Fruit fly (Drosophila melanogaster) whole organism, embryonic: ENCODE results near the gene CG11920.

Experiments used
- Adf1 ChIP-seq: fragments of 200-800 bp; sonication (Bioruptor generic); IDR thresholded peaks from 2 replicates; pipeline ENCODE4 v1.3.6; 2022; ENCODE audit warnings: missing biosample characterization, missing genetic modification characterization
- B-H1 ChIP-seq: fragments of 200-800 bp; sonication (Bioruptor generic); IDR thresholded peaks from 3 replicates; pipeline ENCODE4 v1.3.6; 2022; ENCODE audit warnings: missing biosample characterization, missing genetic modification characterization
- Bgb ChIP-seq: fragments of 200-800 bp; sonication (Bioruptor generic); IDR thresholded peaks from 2 replicates; pipeline ENCODE4 v1.3.6; 2022; ENCODE audit warnings: missing biosample characterization, missing genetic modification characterization; ENCODE audit not compliant: partially characterized antibody
- BtbVII ChIP-seq: fragments of 200-800 bp; sonication (Bioruptor generic); optimal IDR thresholded peaks from 3 replicates; lab custom pipeline; 2017; ENCODE audit warnings: missing biosample characterization, mild to moderate bottlenecking, missing genetic modification characterization
- CG10147 ChIP-seq: fragments of 200-800 bp; sonication (Bioruptor generic); optimal IDR thresholded peaks from 2 replicates; lab custom pipeline; 2019; ENCODE audit warnings: missing biosample characterization, mild to moderate bottlenecking, missing genetic modification characterization, moderate library complexity
- CG10543 ChIP-seq: fragments of 200-800 bp; sonication (Bioruptor generic); optimal IDR thresholded peaks from 3 replicates; lab custom pipeline; 2017; ENCODE audit warnings: missing biosample characterization, mild to moderate bottlenecking, missing genetic modification characterization, moderate library complexity
- CG10654 ChIP-seq: fragments of 200-800 bp; sonication (Bioruptor generic); optimal IDR thresholded peaks from 2 replicates; lab custom pipeline; 2016; ENCODE audit warnings: missing biosample characterization, missing genetic modification characterization
- CG12236 ChIP-seq: fragments of 200-800 bp; sonication (Bioruptor generic); optimal IDR thresholded peaks from 2 replicates; lab custom pipeline; 2016; ENCODE audit warnings: missing biosample characterization, missing genetic modification characterization
- CG13287 ChIP-seq: fragments of 200-800 bp; sonication (Bioruptor generic); IDR thresholded peaks from 2 replicates; pipeline ENCODE4 v1.3.6; 2022; ENCODE audit warnings: missing biosample characterization, missing genetic modification characterization; ENCODE audit not compliant: partially characterized antibody
- CG13624 ChIP-seq: fragments of 200-800 bp; sonication (Bioruptor generic); optimal IDR thresholded peaks from 2 replicates; lab custom pipeline; 2016; ENCODE audit warnings: missing biosample characterization, missing genetic modification characterization
- CG17328 ChIP-seq: fragments of 200-800 bp; sonication (Bioruptor generic); IDR thresholded peaks from 2 replicates; pipeline ENCODE4 v1.3.6; 2022; ENCODE audit warnings: missing biosample characterization, missing genetic modification characterization
- CG17612 ChIP-seq: fragments of 200-800 bp; sonication (Bioruptor generic); IDR thresholded peaks from 2 replicates; pipeline ENCODE4 v1.3.6; 2022; ENCODE audit warnings: missing biosample characterization, missing genetic modification characterization
- CG18764 ChIP-seq: fragments of 200-800 bp; sonication (Bioruptor generic); optimal IDR thresholded peaks from 3 replicates; lab custom pipeline; 2016; ENCODE audit warnings: missing biosample characterization, missing genetic modification characterization
- CG2712 ChIP-seq: fragments of 200-800 bp; optimal IDR thresholded peaks from 3 replicates; lab custom pipeline; 2019; ENCODE audit warnings: missing biosample characterization, mild to moderate bottlenecking, missing genetic modification characterization, moderate library complexity
- CG32772 ChIP-seq: fragments of 200-800 bp; sonication (Bioruptor generic); IDR thresholded peaks from 2 replicates; pipeline ENCODE4 v1.3.6; 2022; ENCODE audit warnings: missing biosample characterization, missing genetic modification characterization
- CG4404 ChIP-seq: fragments of 200-800 bp; sonication (Bioruptor generic); IDR thresholded peaks from 2 replicates; pipeline ENCODE4 v1.3.6; 2022; ENCODE audit warnings: missing biosample characterization, missing genetic modification characterization
- CG4820 ChIP-seq: fragments of 200-800 bp; sonication (Bioruptor generic); optimal IDR thresholded peaks from 3 replicates; lab custom pipeline; 2016; ENCODE audit warnings: missing biosample characterization, missing genetic modification characterization
- CG8478 ChIP-seq: fragments of >200 bp; optimal IDR thresholded peaks from 2 replicates; lab custom pipeline; 2018
- CG8924 ChIP-seq: fragments of 200-800 bp; optimal IDR thresholded peaks from 3 replicates; lab custom pipeline; 2019; ENCODE audit warnings: missing biosample characterization, mild to moderate bottlenecking, missing genetic modification characterization, moderate library complexity
- CG9876 ChIP-seq: fragments of 200-800 bp; sonication (Bioruptor generic); optimal IDR thresholded peaks from 2 replicates; lab custom pipeline; 2016; ENCODE audit warnings: missing biosample characterization, missing genetic modification characterization
- Camta ChIP-seq: fragments of 200-800 bp; sonication (Bioruptor generic); optimal IDR thresholded peaks from 2 replicates; lab custom pipeline; 2016; ENCODE audit warnings: missing biosample characterization, missing genetic modification characterization
- Chrac-16 ChIP-seq: fragments of 200-800 bp; sonication (Bioruptor generic); optimal IDR thresholded peaks from 3 replicates; lab custom pipeline; 2016; ENCODE audit warnings: missing biosample characterization, missing genetic modification characterization
- Dad ChIP-seq: fragments of 200-800 bp; sonication (Bioruptor generic); optimal IDR thresholded peaks from 3 replicates; lab custom pipeline; 2016; ENCODE audit warnings: missing biosample characterization, missing genetic modification characterization
- Dfd ChIP-seq, 2 experiments: fragments of >200 bp; optimal IDR thresholded peaks; 2 replicates each; lab custom pipeline; 2017; ENCODE audit warnings: missing biosample characterization in 2 of 2, missing genetic modification characterization in 2 of 2
- Dref ChIP-seq: fragments of 200-800 bp; sonication (Bioruptor generic); IDR thresholded peaks from 2 replicates; pipeline ENCODE4 v1.3.6; 2022; ENCODE audit warnings: missing biosample characterization, missing genetic modification characterization
- ERR ChIP-seq: fragments of 200-800 bp; sonication (Bioruptor generic); optimal IDR thresholded peaks from 2 replicates; lab custom pipeline; 2016; ENCODE audit warnings: missing biosample characterization, missing genetic modification characterization
- HLHmδ ChIP-seq: fragments of 200-800 bp; sonication (Bioruptor generic); optimal IDR thresholded peaks from 2 replicates; lab custom pipeline; 2018; ENCODE audit warnings: missing biosample characterization, mild to moderate bottlenecking, missing genetic modification characterization, moderate library complexity
- Hand ChIP-seq: fragments of 200-800 bp; sonication (Bioruptor generic); optimal IDR thresholded peaks from 2 replicates; lab custom pipeline; 2017; ENCODE audit warnings: mild to moderate bottlenecking, missing biosample characterization, missing genetic modification reagents, missing genetic modification characterization
- Hr51 ChIP-seq, 2 experiments: fragments of 200-800 bp; sonication (Bioruptor generic); optimal IDR thresholded peaks; 2 replicates in 1 of 2; 3 replicates in 1 of 2; lab custom pipeline; 2016 to 2018; ENCODE audit warnings: missing biosample characterization in 2 of 2, missing genetic modification characterization in 2 of 2, mild to moderate bottlenecking in 1 of 2, moderate library complexity in 1 of 2
- MESR4 ChIP-seq: fragments of 200-800 bp; sonication (Bioruptor generic); optimal IDR thresholded peaks from 2 replicates; lab custom pipeline; 2018; ENCODE audit warnings: missing biosample characterization, mild to moderate bottlenecking, missing genetic modification characterization, moderate library complexity
- Max ChIP-seq: fragments of 200-800 bp; sonication (Bioruptor generic); optimal IDR thresholded peaks from 2 replicates; lab custom pipeline; 2016; ENCODE audit warnings: missing biosample characterization, mild to moderate bottlenecking, missing genetic modification characterization
- Ravus ChIP-seq: fragments of 200-800 bp; sonication (Bioruptor generic); IDR thresholded peaks from 2 replicates; pipeline ENCODE4 v1.3.6; 2022; ENCODE audit warnings: missing biosample characterization, missing genetic modification characterization
- Vsx1 ChIP-seq: fragments of 200-800 bp; sonication (Bioruptor generic); optimal IDR thresholded peaks from 2 replicates; lab custom pipeline; 2017; ENCODE audit warnings: missing biosample characterization, mild to moderate bottlenecking, missing genetic modification characterization, missing genetic modification reagents
- ap ChIP-seq: fragments of 200-800 bp; sonication (Bioruptor generic); IDR thresholded peaks from 2 replicates; pipeline ENCODE4 v1.3.6; 2022; ENCODE audit warnings: missing biosample characterization, missing genetic modification characterization
- ato ChIP-seq: fragments of 200-800 bp; sonication (Bioruptor generic); IDR thresholded peaks from 2 replicates; pipeline ENCODE4 v1.3.6; 2022; ENCODE audit warnings: missing biosample characterization, missing genetic modification characterization; ENCODE audit not compliant: partially characterized antibody
- bcd ChIP-seq: fragments of 200-800 bp; sonication (Bioruptor generic); optimal IDR thresholded peaks from 2 replicates; lab custom pipeline; 2017; ENCODE audit warnings: missing biosample characterization, mild to moderate bottlenecking, missing genetic modification characterization
- corto ChIP-seq: fragments of 200-800 bp; sonication (Bioruptor generic); optimal IDR thresholded peaks from 2 replicates; lab custom pipeline; 2016; ENCODE audit warnings: missing biosample characterization, mild to moderate bottlenecking, missing genetic modification characterization, moderate library complexity
- danr ChIP-seq: fragments of 200-800 bp; sonication (Bioruptor generic); IDR thresholded peaks from 2 replicates; pipeline ENCODE4 v1.3.6; 2022; ENCODE audit warnings: missing biosample characterization, missing genetic modification characterization
- ewg ChIP-seq: fragments of 200-800 bp; sonication (Bioruptor generic); optimal IDR thresholded peaks from 3 replicates; lab custom pipeline; 2017; ENCODE audit warnings: mild to moderate bottlenecking, missing biosample characterization, missing genetic modification reagents, missing genetic modification characterization
- gem ChIP-seq: fragments of 200-800 bp; sonication (Bioruptor generic); optimal IDR thresholded peaks from 2 replicates; lab custom pipeline; 2019; ENCODE audit warnings: missing biosample characterization, mild to moderate bottlenecking, missing genetic modification characterization, moderate library complexity
- h ChIP-seq: fragments of >200 bp; optimal IDR thresholded peaks from 2 replicates; lab custom pipeline; 2017
- insv ChIP-seq, 2 experiments: fragments of 200-800 bp; sonication (Bioruptor generic); optimal IDR thresholded peaks; 3 replicates each; lab custom pipeline; 2016 to 2018; ENCODE audit warnings: missing biosample characterization in 2 of 2, missing genetic modification characterization in 2 of 2
- maf-S ChIP-seq: fragments of 200-800 bp; sonication (Bioruptor generic); optimal IDR thresholded peaks from 2 replicates; lab custom pipeline; 2016; ENCODE audit warnings: missing biosample characterization, missing genetic modification characterization
- mam ChIP-seq: fragments of 200-800 bp; sonication (Bioruptor generic); optimal IDR thresholded peaks from 3 replicates; lab custom pipeline; 2016; ENCODE audit warnings: missing biosample characterization, missing genetic modification characterization
- nmo ChIP-seq: fragments of 200-800 bp; sonication (Bioruptor generic); optimal IDR thresholded peaks from 2 replicates; lab custom pipeline; 2018; ENCODE audit warnings: missing biosample characterization, mild to moderate bottlenecking, missing genetic modification characterization, moderate library complexity
- pita ChIP-seq: fragments of 200-800 bp; sonication (Bioruptor generic); optimal IDR thresholded peaks from 2 replicates; lab custom pipeline; 2017; ENCODE audit warnings: missing biosample characterization, mild to moderate bottlenecking, missing genetic modification characterization
- sc ChIP-seq, 3 experiments: fragments of >200 bp in 2 of 3; fragments of 200-800 bp in 1 of 3; sonication (Bioruptor generic) in 1 of 3; optimal IDR thresholded peaks; 2 replicates in 2 of 3; 3 replicates in 1 of 3; lab custom pipeline; 2017; ENCODE audit warnings: mild to moderate bottlenecking in 1 of 3, missing biosample characterization in 1 of 3, missing genetic modification characterization in 1 of 3, missing genetic modification reagents in 1 of 3
- sens ChIP-seq: fragments of 200-800 bp; sonication (Bioruptor generic); peaks from one replicate; lab custom pipeline; 2016; ENCODE audit warnings: missing biosample characterization, missing genetic modification characterization
- tin ChIP-seq: fragments of 200-800 bp; sonication (Bioruptor generic); optimal IDR thresholded peaks from 3 replicates; lab custom pipeline; 2016; ENCODE audit warnings: missing biosample characterization, missing genetic modification characterization
- zfh2 ChIP-seq: fragments of 200-800 bp; sonication (Bioruptor generic); optimal IDR thresholded peaks from 2 replicates; lab custom pipeline; 2016; ENCODE audit warnings: missing biosample characterization, missing genetic modification characterization

The CG11920 gene

dm6 chr3R:25024895-25025557, 49.7 kb upstream of the CG11920 start, which contains the start of the genes EMC6 and Hr96 (continued):
- TF ChIP-seq BtbVII, result peak; percentile 83
- TF ChIP-seq B-H1 (GFP tag; lab: Robert Waterston, UW), result peak; percentile 90
- TF ChIP-seq CG4820 (GFP tag; lab: Kevin White, UChicago), result peak; percentile 91
- TF ChIP-seq HLHmδ (GFP tag; lab: Kevin White, UChicago), result no peak
- peak; percentile 82 for TF ChIP-seq CG9876 (GFP tag; lab: Kevin White, UChicago)
- peak; percentile 92 for TF ChIP-seq Vsx1 (GFP tag; lab: Kevin White, UChicago)
- peak; percentile 82 for TF ChIP-seq ato (GFP tag; lab: Robert Waterston, UW)
- peak; percentile 95 for TF ChIP-seq zfh2 (GFP tag; lab: Kevin White, UChicago)
- TF ChIP-seq sens (GFP tag; lab: Kevin White, UChicago), result peak; percentile 99
- TF ChIP-seq CG4404 (GFP tag; lab: Robert Waterston, UW), result peak; percentile 85
- peak; percentile 96 for TF ChIP-seq gem
- peak; percentile 85 for TF ChIP-seq Dref (GFP tag; lab: Robert Waterston, UW)
- peak; percentile 78 for TF ChIP-seq Adf1 (GFP tag; lab: Robert Waterston, UW)
- TF ChIP-seq ap (GFP tag; lab: Robert Waterston, UW), result peak; percentile 74
- TF ChIP-seq CG13624, result peak; percentile 96
- TF ChIP-seq CG10654 (GFP tag; lab: Kevin White, UChicago), result peak; percentile 93
- TF ChIP-seq CG17612, result peak; percentile 81
- peak in 1 of 2 experiments; percentile 72 for TF ChIP-seq insv (GFP tag; optimal IDR thresholded peaks at IDR 0.05; lab: Kevin White, UChicago)
- peak; percentile 93 for TF ChIP-seq CG10543 (GFP tag; lab: Kevin White, UChicago)
- peak; percentile 93 for TF ChIP-seq MESR4
- peak; percentile 93 for TF ChIP-seq CG17328 (GFP tag; lab: Robert Waterston, UW)
- TF ChIP-seq CG8924 (tag; lab: Kevin White, UChicago), result peak; percentile 93
- TF ChIP-seq CG32772 (GFP tag; lab: Robert Waterston, UW), result peak; percentile 92
- TF ChIP-seq Hand (GFP tag; lab: Kevin White, UChicago), result peak; percentile 73
- peak; percentile 94 for TF ChIP-seq CG2712 (tag; lab: Kevin White, UChicago)
- peak; percentile 96 for TF ChIP-seq Chrac-16 (GFP tag; lab: Kevin White, UChicago)
- TF ChIP-seq Hr51 (GFP tag; optimal IDR thresholded peaks at IDR 0.05; lab: Kevin White, UChicago), result peak; percentile 91 to 94
- peak; percentile 96 for TF ChIP-seq mam
- TF ChIP-seq Ravus, result peak; percentile 76
- peak; percentile 91 for TF ChIP-seq maf-S
- no peak for TF ChIP-seq sc (optimal IDR thresholded peaks at IDR 0.05; lab: Kevin White, UChicago)
- TF ChIP-seq sc (GFP tag; optimal IDR thresholded peaks at IDR 0.05; lab: Kevin White, UChicago), result peak; percentile 77
- TF ChIP-seq Camta (GFP tag; lab: Kevin White, UChicago), result peak; percentile 93
- no peak for TF ChIP-seq h (lab: Kevin White, UChicago)
- TF ChIP-seq Dfd (GFP tag; optimal IDR thresholded peaks at IDR 0.05; lab: Kevin White, UChicago), result no peak
- no peak for TF ChIP-seq CG8478
- TF ChIP-seq CG12236 (GFP tag; lab: Kevin White, UChicago), result peak; percentile 70
- peak; percentile 96 for TF ChIP-seq Max
- peak; percentile 82 for TF ChIP-seq ERR
- peak; percentile 90 for TF ChIP-seq CG10147 (GFP tag; lab: Kevin White, UChicago)
- TF ChIP-seq danr (GFP tag; lab: Robert Waterston, UW), result peak; percentile 86
- peak; percentile 95 for TF ChIP-seq Dad (GFP tag; lab: Kevin White, UChicago)
- peak; percentile 90 for TF ChIP-seq CG18764
- peak; percentile 94 for TF ChIP-seq nmo (GFP tag; lab: Kevin White, UChicago)
- peak; percentile 94 for TF ChIP-seq tin (GFP tag; lab: Kevin White, UChicago)
- TF ChIP-seq Bgb, result peak; percentile 76
- TF ChIP-seq bcd (GFP tag; lab: Kevin White, UChicago), result peak; percentile 94
- peak; percentile 80 for TF ChIP-seq corto (GFP tag; lab: Kevin White, UChicago)
- peak; percentile 77 for TF ChIP-seq CG13287 (GFP tag; lab: Robert Waterston, UW)
- TF ChIP-seq ewg, result peak; percentile 89
- TF ChIP-seq pita, result no peak
